Fruit fly (Drosophila melanogaster): ENCODE data around the gene TfIIB.

- TF ChIP-seq CG8478 (optimal IDR thresholded peaks at IDR 0.05) (no peak), CTCF (optimal IDR thresholded peaks at IDR 0.05) (no peak)
Observed at dm6 chr2L:10430802-10431476, at the start of gene TfIIB, which contains the start of gene Bug22.

Measured in S2 (cell line).